Worm (Caenorhabditis elegans) whole organism, midembryonic: ENCODE measurements around the gene C56E6.2.

Source experiments
- flt-1 ChIP-seq: fragments of 200-800 bp; sonication (Bioruptor generic); IDR thresholded peaks from 2 replicates; pipeline ENCODE4 v1.3.6; 2022; ENCODE audit warnings: missing genetic modification characterization, missing compliant biosample characterization
- klf-2 ChIP-seq: fragments of 200-800 bp; sonication (Bioruptor generic); conservative IDR thresholded peaks from 2 replicates; pipeline ENCODE4 v1.3.6; 2022; ENCODE audit warnings: missing genetic modification reagents, missing genetic modification characterization, missing compliant biosample characterization
- ztf-23 ChIP-seq: fragments of 200-800 bp; sonication (Bioruptor generic); IDR thresholded peaks from 2 replicates; pipeline ENCODE4 v1.3.6; 2022; ENCODE audit warnings: missing genetic modification reagents, missing genetic modification characterization, missing compliant biosample characterization
- ztf-29 ChIP-seq: fragments of 200-800 bp; sonication (Bioruptor generic); IDR thresholded peaks from 2 replicates; pipeline ENCODE4 v1.3.6; 2022; ENCODE audit warnings: missing genetic modification reagents, missing genetic modification characterization, missing compliant biosample characterization

ce11 chrII:6575647-6576046, 50.9 kb downstream of the C56E6.2 start, which contains the start of gene sra-29:
- TF ChIP-seq ztf-23 (GFP tag; lab: Robert Waterston, UW) (no peak), klf-2 (no peak), ztf-29 (GFP tag; lab: Robert Waterston, UW) (no peak), flt-1 (GFP tag; lab: Robert Waterston, UW) (no peak)
